Fruit fly (Drosophila melanogaster) whole organism, wandering third instar larva: ENCODE results near the gene TwdlZ.

Source experiments
- Abd-B ChIP-seq: fragments of >200 bp; optimal IDR thresholded peaks from 2 replicates; lab custom pipeline; 2017; ENCODE audit warnings: missing biosample characterization, missing genetic modification characterization
- CG32264 ChIP-seq: fragments of 200-800 bp; sonication (Bioruptor generic); optimal IDR thresholded peaks from 2 replicates; lab custom pipeline; 2016; ENCODE audit warnings: missing biosample characterization, missing genetic modification characterization
- CrebA ChIP-seq: fragments of 200-800 bp; sonication (Bioruptor generic); optimal IDR thresholded peaks from 2 replicates; lab custom pipeline; 2016; ENCODE audit warnings: missing biosample characterization, mild to moderate bottlenecking, missing genetic modification characterization, borderline replicate concordance
- Dfd ChIP-seq: fragments of >200 bp; optimal IDR thresholded peaks from 2 replicates; lab custom pipeline; 2017; ENCODE audit warnings: missing biosample characterization, missing genetic modification characterization
- Dif ChIP-seq: fragments of 200-275, 200-300 bp; sonication (Bioruptor generic); optimal IDR thresholded peaks from 2 replicates; lab custom pipeline; 2018; ENCODE audit warnings: missing biosample characterization, missing genetic modification characterization; ENCODE audit not compliant: partially characterized antibody
- HLH106 ChIP-seq: fragments of 200-800 bp; optimal IDR thresholded peaks from 3 replicates; lab custom pipeline; 2019; ENCODE audit warnings: missing biosample characterization, mild to moderate bottlenecking, missing genetic modification characterization, moderate library complexity
- Hnf4 ChIP-seq: fragments of 200-800 bp; sonication (Bioruptor generic); optimal IDR thresholded peaks from 2 replicates; lab custom pipeline; 2016; ENCODE audit warnings: missing biosample characterization, mild to moderate bottlenecking, missing genetic modification characterization
- Hr83 ChIP-seq: fragments of 200-300 bp; sonication (Bioruptor generic); optimal IDR thresholded peaks from 2 replicates; lab custom pipeline; 2016; ENCODE audit warnings: missing biosample characterization, mild to moderate bottlenecking, missing genetic modification characterization, moderate library complexity; ENCODE audit not compliant: poor library complexity, severe bottlenecking
- Jra ChIP-seq: sonication (Bioruptor generic); optimal IDR thresholded peaks from 2 replicates; lab custom pipeline; 2016; ENCODE audit warnings: missing biosample characterization, missing genetic modification characterization
- Myc ChIP-seq: fragments of >200 bp; optimal IDR thresholded peaks from 2 replicates; lab custom pipeline; 2017
- N ChIP-seq: fragments of >200 bp; optimal IDR thresholded peaks from 2 replicates; lab custom pipeline; 2018; ENCODE audit warnings: missing biosample characterization, missing external identifiers, missing genetic modification characterization
- OdsH ChIP-seq: fragments of 200-800 bp; sonication (Bioruptor generic); optimal IDR thresholded peaks from 2 replicates; lab custom pipeline; 2016; ENCODE audit warnings: missing biosample characterization, mild to moderate bottlenecking, missing genetic modification characterization
- Rel ChIP-seq, 2 experiments: fragments of 200-800 bp; sonication (Bioruptor generic) in 1 of 2; optimal IDR thresholded peaks; 2 replicates in 1 of 2; 3 replicates in 1 of 2; lab custom pipeline; 2016 to 2019; ENCODE audit warnings: mild to moderate bottlenecking in 2 of 2, missing biosample characterization in 2 of 2, missing genetic modification characterization in 2 of 2, moderate library complexity in 1 of 2
- Sp1 ChIP-seq: fragments of 200-800 bp; sonication (Bioruptor generic); optimal IDR thresholded peaks from 3 replicates; lab custom pipeline; 2019; ENCODE audit warnings: missing biosample characterization, mild to moderate bottlenecking, missing genetic modification characterization, moderate library complexity
- Vsx2 ChIP-seq: fragments of 200-300, 225-300 bp; sonication (Bioruptor generic); optimal IDR thresholded peaks from 2 replicates; lab custom pipeline; 2018; ENCODE audit warnings: missing biosample characterization, missing genetic modification characterization; ENCODE audit not compliant: partially characterized antibody
- br ChIP-seq: fragments of 200-800 bp; sonication (Bioruptor generic); optimal IDR thresholded peaks from 2 replicates; lab custom pipeline; 2016; ENCODE audit warnings: missing biosample characterization, missing genetic modification characterization
- brk ChIP-seq: fragments of 200-800 bp; sonication (Bioruptor generic); optimal IDR thresholded peaks from 2 replicates; lab custom pipeline; 2016; ENCODE audit warnings: missing biosample characterization, mild to moderate bottlenecking, missing genetic modification characterization
- dl ChIP-seq, 2 experiments: fragments of 175-275, 200-275 bp in 1 of 2; fragments of 200-275 bp in 1 of 2; sonication (Bioruptor generic); optimal IDR thresholded peaks; lab custom pipeline; 2018; ENCODE audit warnings: mild to moderate bottlenecking in 2 of 2, missing biosample characterization in 2 of 2, missing genetic modification characterization in 2 of 2, moderate library complexity in 2 of 2; ENCODE audit not compliant: partially characterized antibody in 2 of 2, insufficient read depth in 1 of 2
- dmrt93B ChIP-seq: fragments of 200-800 bp; sonication (Bioruptor generic); optimal IDR thresholded peaks from 2 replicates; lab custom pipeline; 2018; ENCODE audit warnings: missing biosample characterization, mild to moderate bottlenecking, missing genetic modification characterization
- dsf ChIP-seq: sonication (Bioruptor generic); optimal IDR thresholded peaks from 2 replicates; lab custom pipeline; 2016; ENCODE audit warnings: missing biosample characterization, missing genetic modification characterization, borderline replicate concordance
- ey ChIP-seq: fragments of 200-800 bp; sonication (Bioruptor generic); optimal IDR thresholded peaks from 2 replicates; lab custom pipeline; 2016; ENCODE audit warnings: missing biosample characterization, missing genetic modification characterization
- foxo ChIP-seq, 2 experiments: fragments of 200-800 bp; sonication (Bioruptor generic); optimal IDR thresholded peaks; 2 replicates in 1 of 2; 3 replicates in 1 of 2; lab custom pipeline; 2016 to 2017; ENCODE audit warnings: missing biosample characterization in 2 of 2, missing genetic modification characterization in 2 of 2
- lola ChIP-seq: fragments of >200 bp; optimal IDR thresholded peaks from 2 replicates; lab custom pipeline; 2017; ENCODE audit warnings: missing biosample characterization, missing genetic modification characterization
- pan ChIP-seq: fragments of >200 bp; optimal IDR thresholded peaks from 2 replicates; lab custom pipeline; 2017
- psq ChIP-seq: fragments of 200-800 bp; sonication (Bioruptor generic); optimal IDR thresholded peaks from 3 replicates; lab custom pipeline; 2017; ENCODE audit warnings: missing biosample characterization, mild to moderate bottlenecking, missing genetic modification characterization, moderate library complexity
- rgr ChIP-seq: fragments of 200-800 bp; sonication (Bioruptor generic); optimal IDR thresholded peaks from 3 replicates; lab custom pipeline; 2016; ENCODE audit warnings: missing biosample characterization, mild to moderate bottlenecking, missing genetic modification characterization
- sage ChIP-seq: fragments of 200-800 bp; sonication (Bioruptor generic); optimal IDR thresholded peaks from 2 replicates; lab custom pipeline; 2016; ENCODE audit warnings: missing biosample characterization, mild to moderate bottlenecking, missing genetic modification characterization
- sv ChIP-seq: fragments of 200-800 bp; sonication (Bioruptor generic); optimal IDR thresholded peaks from 3 replicates; lab custom pipeline; 2016; ENCODE audit warnings: missing biosample characterization, missing genetic modification characterization
- tai ChIP-seq: sonication (Bioruptor generic); optimal IDR thresholded peaks from 2 replicates; lab custom pipeline; 2016; ENCODE audit warnings: missing biosample characterization, missing genetic modification characterization
- usp ChIP-seq: fragments of >200 bp; optimal IDR thresholded peaks from 2 replicates; lab custom pipeline; 2017; ENCODE audit warnings: missing biosample characterization, missing genetic modification characterization
- woc ChIP-seq: sonication (Bioruptor generic); optimal IDR thresholded peaks from 2 replicates; lab custom pipeline; 2016; ENCODE audit warnings: missing biosample characterization, mild to moderate bottlenecking, missing genetic modification characterization

The TwdlZ gene

DNA sequence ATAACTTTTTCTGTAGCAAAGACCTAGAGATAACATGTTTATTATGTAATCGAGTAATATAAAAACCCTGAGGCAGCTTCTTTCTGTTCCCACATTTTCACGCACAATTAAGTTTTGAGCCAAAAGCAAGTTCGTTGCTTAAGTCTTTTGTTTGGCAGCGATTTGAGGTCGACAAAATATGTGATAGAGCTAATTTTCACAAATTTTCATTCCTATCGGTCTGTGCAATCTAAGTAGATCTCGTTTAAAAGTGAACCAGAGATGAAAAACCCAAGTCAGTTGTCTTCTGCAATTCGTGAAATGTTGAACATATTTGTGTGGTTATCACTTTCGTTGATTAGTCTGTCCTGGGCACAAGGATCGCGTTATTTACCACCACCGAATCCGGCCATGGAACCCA is at the start of gene TwdlZ:
TwdlZ (plus strand) TSS at position 301 of the 400 bp plus-strand sequence.
- TF ChIP-seq sv (GFP tag; lab: Kevin White, UChicago) = no peak
- TF ChIP-seq CG32264 (GFP tag; lab: Kevin White, UChicago) = no peak
- no peak for TF ChIP-seq lola (GFP tag; lab: Kevin White, UChicago)
- TF ChIP-seq br (GFP tag; lab: Kevin White, UChicago) = no peak
- TF ChIP-seq HLH106 = no peak
- TF ChIP-seq tai (GFP tag; lab: Kevin White, UChicago) = no peak
- TF ChIP-seq Hnf4 (GFP tag; lab: Kevin White, UChicago) = no peak
- no peak for TF ChIP-seq sage (GFP tag; lab: Kevin White, UChicago)
- TF ChIP-seq Dif (GFP tag; lab: Kevin White, UChicago) = no peak
- TF ChIP-seq pan (lab: Kevin White, UChicago) = no peak
- TF ChIP-seq dmrt93B = no peak
- TF ChIP-seq Myc (lab: Kevin White, UChicago) = no peak
- TF ChIP-seq dl (GFP tag; optimal IDR thresholded peaks at IDR 0.05; lab: Kevin White, UChicago; ENCODE audit: insufficient read depth in 1 of 2, partially characterized antibody in 2 of 2) = no peak
- TF ChIP-seq Dfd (GFP tag; lab: Kevin White, UChicago) = no peak
- no peak for TF ChIP-seq foxo (GFP tag; optimal IDR thresholded peaks at IDR 0.05; lab: Kevin White, UChicago)
- TF ChIP-seq CrebA (GFP tag; lab: Kevin White, UChicago) = no peak

DNA sequence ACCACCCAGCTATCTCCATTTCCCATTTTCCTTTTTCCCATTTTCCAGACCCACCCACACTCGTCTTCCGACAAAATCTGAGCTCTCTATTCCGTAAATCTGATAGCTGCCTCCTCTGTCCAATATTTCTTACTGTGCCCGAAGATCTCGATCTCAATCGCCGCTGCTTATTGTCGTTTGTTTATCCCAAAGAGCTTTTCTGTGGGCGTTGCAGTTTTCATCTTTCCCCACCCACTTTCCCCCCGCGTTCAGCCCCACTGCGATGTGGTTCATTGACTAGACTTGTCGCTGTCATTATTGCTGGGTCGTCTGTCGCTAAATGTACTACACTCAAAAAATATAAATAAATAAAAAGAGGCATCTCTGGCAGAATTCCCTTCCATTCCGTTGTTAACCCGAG is 48.6 kb upstream of the TwdlZ start:
- no peak for TF ChIP-seq Vsx2 (GFP tag; lab: Kevin White, UChicago)

DNA sequence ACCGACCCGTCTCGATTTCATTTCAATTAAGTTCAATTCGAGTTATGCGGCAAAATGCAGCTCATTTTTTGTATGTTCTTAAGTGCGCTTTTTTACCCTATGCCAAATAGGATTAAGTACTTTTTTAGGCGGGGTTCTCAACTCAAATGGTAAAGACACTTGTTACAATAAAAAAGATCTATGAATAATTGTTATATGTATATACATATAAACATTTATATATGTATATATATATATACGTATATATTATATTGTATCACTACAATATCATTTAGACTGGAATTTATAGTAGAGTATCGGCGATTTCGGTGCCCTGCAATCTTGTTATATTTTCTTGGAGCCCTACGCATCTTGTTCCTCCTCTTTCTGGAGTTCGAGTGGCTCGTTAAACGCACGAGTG is 48.0 kb upstream of the TwdlZ start:
- TF ChIP-seq CrebA (GFP tag; lab: Kevin White, UChicago) = no peak
- TF ChIP-seq foxo (GFP tag; optimal IDR thresholded peaks at IDR 0.05; lab: Kevin White, UChicago) = no peak
- no peak for TF ChIP-seq N (GFP tag; lab: Kevin White, UChicago)
- no peak for TF ChIP-seq Sp1 (GFP tag; lab: Kevin White, UChicago)
- TF ChIP-seq usp (GFP tag; lab: Kevin White, UChicago) = no peak
- no peak for TF ChIP-seq Vsx2 (GFP tag; lab: Kevin White, UChicago)
- no peak for TF ChIP-seq lola (GFP tag; lab: Kevin White, UChicago)
- TF ChIP-seq dsf = no peak
- no peak for TF ChIP-seq Dfd (GFP tag; lab: Kevin White, UChicago)
- no peak for TF ChIP-seq HLH106
- no peak for TF ChIP-seq Jra (GFP tag; lab: Kevin White, UChicago)
- TF ChIP-seq Hr83 (GFP tag; lab: Kevin White, UChicago) = no peak
- no peak for TF ChIP-seq brk (GFP tag; lab: Kevin White, UChicago)
- TF ChIP-seq rgr (GFP tag; lab: Kevin White, UChicago) = no peak
- TF ChIP-seq, all 38 proteins: peak for 0

DNA sequence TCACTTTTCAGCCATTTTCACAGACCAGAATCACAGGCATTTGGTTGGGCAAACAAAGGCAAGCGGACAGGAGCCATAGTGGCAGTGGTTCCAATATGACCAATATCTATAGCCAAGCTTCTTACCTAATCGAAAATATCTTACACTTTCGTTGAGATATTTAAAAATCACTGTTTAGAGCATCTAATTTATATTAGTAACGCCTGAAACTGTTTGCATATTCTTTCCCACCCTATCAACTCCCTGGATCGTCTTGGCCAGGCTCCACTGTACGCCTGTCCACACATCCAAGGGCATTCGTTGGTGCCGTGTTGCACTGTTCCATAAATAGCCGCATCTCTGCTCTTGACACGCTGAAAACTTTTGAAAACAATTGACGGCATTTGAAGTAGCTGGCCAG is 47.5 kb upstream of the TwdlZ start:
- TF ChIP-seq Sp1 (GFP tag; lab: Kevin White, UChicago) (no peak), foxo (GFP tag; optimal IDR thresholded peaks at IDR 0.05; lab: Kevin White, UChicago) (no peak), OdsH (GFP tag; lab: Kevin White, UChicago) (no peak), Rel (GFP tag; optimal IDR thresholded peaks at IDR 0.05; lab: Kevin White, UChicago) (no peak), Rel (tag; optimal IDR thresholded peaks at IDR 0.05; lab: Kevin White, UChicago) (no peak), Abd-B (GFP tag; lab: Kevin White, UChicago) (no peak), N (GFP tag; lab: Kevin White, UChicago) (no peak), woc (GFP tag; lab: Kevin White, UChicago) (no peak), Jra (GFP tag; lab: Kevin White, UChicago) (no peak), ey (GFP tag; lab: Kevin White, UChicago) (no peak), Dif (GFP tag; lab: Kevin White, UChicago) (no peak), tai (GFP tag; lab: Kevin White, UChicago) (no peak), lola (GFP tag; lab: Kevin White, UChicago) (no peak), br (GFP tag; lab: Kevin White, UChicago) (no peak), Hr83 (GFP tag; lab: Kevin White, UChicago) (no peak), dmrt93B (no peak), usp (GFP tag; lab: Kevin White, UChicago) (no peak), psq (no peak), sage (GFP tag; lab: Kevin White, UChicago) (no peak)
